Fruit fly (Drosophila melanogaster) S2 (cell line): Measurements from ENCODE around the gene CG9953.

Experiments
- CG8478 ChIP-seq: fragments of >200 bp; optimal IDR thresholded peaks from 2 replicates; lab custom pipeline; 2018
- CTCF ChIP-seq, 2 experiments: fragments of >200 bp; optimal IDR thresholded peaks; 2 replicates each; lab custom pipeline; 2018

Gene CG9953

dm6 chr3L:6968961-6969814 lies at the start of gene CG9953, which contains the start of gene Mis12:
CG9953 (plus strand) TSS chr3L:6969658.
Mis12 (minus strand) TSS chr3L:6969048.
- no peak for TF ChIP-seq CG8478
- no peak for TF ChIP-seq CTCF (optimal IDR thresholded peaks at IDR 0.05; lab: Kevin White, UChicago)

- TF ChIP-seq CTCF (optimal IDR thresholded peaks at IDR 0.05; lab: Kevin White, UChicago) (peak in 1 of 2 experiments; percentile 28), CG8478 (no peak)
Measured at dm6 chr3L:6925843-6926242, 43.6 kb upstream of the CG9953 start.

DNA sequence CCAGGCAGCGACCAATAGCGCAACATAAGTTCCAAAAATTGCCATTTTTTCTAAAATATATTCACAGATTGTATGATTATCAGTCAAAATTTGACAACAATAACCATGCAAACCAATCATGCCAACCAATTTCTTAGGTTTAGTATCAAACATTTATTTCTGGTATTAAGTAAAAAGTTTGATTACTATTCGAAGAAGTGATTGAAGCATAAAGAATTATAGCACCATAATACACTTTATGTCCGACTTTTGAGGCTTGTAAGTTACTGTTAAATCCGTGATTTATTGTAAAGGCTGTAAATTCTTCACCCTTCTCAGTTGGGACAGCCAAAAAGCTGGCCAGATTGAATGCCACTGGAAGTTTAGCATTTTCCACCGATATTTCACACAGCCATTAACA lies 37.6 kb upstream of the CG9953 start, which contains the start of gene CG45413:
Gene CG45413 (minus strand): TSS at position 101 of the 400 bp plus-strand sequence.
- TF ChIP-seq CG8478: no peak
- no peak for TF ChIP-seq CTCF (optimal IDR thresholded peaks at IDR 0.05; lab: Kevin White, UChicago)

dm6 chr3L:6932626-6933025 lies 36.8 kb upstream of the CG9953 start, which contains the start of gene CG14820:
CG14820 (plus strand) TSS chr3L:6932926.
- no peak for TF ChIP-seq CG8478
- TF ChIP-seq CTCF (optimal IDR thresholded peaks at IDR 0.05; lab: Kevin White, UChicago): no peak

dm6 chr3L:6934799-6935318 lies 34.6 kb upstream of the CG9953 start:
- TF ChIP-seq CG8478: no peak
- TF ChIP-seq CTCF (optimal IDR thresholded peaks at IDR 0.05; lab: Kevin White, UChicago): no peak

DNA sequence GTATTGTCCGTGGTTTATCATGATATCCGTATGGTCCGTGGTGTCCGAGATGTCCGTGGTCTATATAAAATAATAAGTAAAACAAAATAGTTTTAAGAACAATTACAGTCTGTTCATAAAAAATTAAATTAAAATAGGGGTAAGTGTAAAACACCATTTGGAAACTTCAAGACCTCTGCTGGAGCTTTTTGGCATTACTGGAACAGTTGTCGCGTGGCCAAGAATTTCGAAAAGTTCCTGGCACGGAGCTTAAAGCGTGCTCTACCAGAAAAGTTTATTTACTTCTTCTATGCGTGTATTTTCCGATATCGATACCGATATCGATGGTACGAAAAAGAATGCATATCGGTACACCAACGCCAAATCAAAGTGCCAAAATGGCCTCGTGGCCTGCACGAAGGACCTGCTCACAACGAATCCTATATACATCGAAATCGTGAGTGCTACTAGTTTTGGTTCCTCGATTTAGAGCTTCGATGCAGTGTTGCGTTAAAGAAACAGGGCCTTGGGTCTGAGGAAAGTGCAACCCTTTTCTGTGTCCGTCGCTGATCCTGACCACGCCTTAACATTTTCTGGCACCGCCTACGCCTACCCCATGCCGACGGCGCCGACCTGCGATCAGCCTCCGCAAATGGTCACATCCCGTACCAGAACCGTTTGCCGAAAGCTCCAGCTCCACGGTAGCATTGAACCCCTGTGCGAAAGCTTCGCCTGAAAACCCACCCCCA lies 27.2 kb upstream of the CG9953 start:
- peak in 1 of 2 experiments; percentile 31 for TF ChIP-seq CTCF (optimal IDR thresholded peaks at IDR 0.05; lab: Kevin White, UChicago)
- no peak for TF ChIP-seq CG8478

dm6 chr3L:6942831-6943114 lies 26.7 kb upstream of the CG9953 start, which contains the start of gene tow:
tow (plus strand) TSS chr3L:6942856.
- TF ChIP-seq CTCF (optimal IDR thresholded peaks at IDR 0.05; lab: Kevin White, UChicago): no peak
- no peak for TF ChIP-seq CG8478

dm6 chr3L:6943204-6943947 lies 26.1 kb upstream of the CG9953 start:
- TF ChIP-seq CG8478: no peak
- no peak for TF ChIP-seq CTCF (optimal IDR thresholded peaks at IDR 0.05; lab: Kevin White, UChicago)

DNA sequence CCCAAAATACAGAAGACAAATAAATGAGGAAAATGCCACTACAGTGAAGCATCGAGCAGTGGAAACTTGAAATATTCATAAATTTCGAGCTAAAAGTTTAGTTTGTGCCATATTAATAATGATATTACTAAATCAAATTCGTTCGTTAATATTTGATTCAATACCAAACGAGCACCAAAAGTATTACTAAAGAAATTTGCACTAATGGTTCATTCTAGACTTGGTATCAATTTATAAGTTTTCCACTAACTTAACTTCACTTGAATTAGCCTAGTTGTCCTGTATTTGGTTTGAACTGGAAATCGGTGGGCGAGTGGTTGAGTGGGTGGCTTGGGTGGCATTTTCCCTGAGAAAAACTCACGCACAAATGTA lies 25.5 kb upstream of the CG9953 start:
- TF ChIP-seq CG8478 (no peak), CTCF (optimal IDR thresholded peaks at IDR 0.05; lab: Kevin White, UChicago) (no peak)

- TF ChIP-seq CG8478 (no peak), CTCF (optimal IDR thresholded peaks at IDR 0.05; lab: Kevin White, UChicago) (no peak)
Measured at dm6 chr3L:6945357-6945756, 24.1 kb upstream of the CG9953 start.

DNA sequence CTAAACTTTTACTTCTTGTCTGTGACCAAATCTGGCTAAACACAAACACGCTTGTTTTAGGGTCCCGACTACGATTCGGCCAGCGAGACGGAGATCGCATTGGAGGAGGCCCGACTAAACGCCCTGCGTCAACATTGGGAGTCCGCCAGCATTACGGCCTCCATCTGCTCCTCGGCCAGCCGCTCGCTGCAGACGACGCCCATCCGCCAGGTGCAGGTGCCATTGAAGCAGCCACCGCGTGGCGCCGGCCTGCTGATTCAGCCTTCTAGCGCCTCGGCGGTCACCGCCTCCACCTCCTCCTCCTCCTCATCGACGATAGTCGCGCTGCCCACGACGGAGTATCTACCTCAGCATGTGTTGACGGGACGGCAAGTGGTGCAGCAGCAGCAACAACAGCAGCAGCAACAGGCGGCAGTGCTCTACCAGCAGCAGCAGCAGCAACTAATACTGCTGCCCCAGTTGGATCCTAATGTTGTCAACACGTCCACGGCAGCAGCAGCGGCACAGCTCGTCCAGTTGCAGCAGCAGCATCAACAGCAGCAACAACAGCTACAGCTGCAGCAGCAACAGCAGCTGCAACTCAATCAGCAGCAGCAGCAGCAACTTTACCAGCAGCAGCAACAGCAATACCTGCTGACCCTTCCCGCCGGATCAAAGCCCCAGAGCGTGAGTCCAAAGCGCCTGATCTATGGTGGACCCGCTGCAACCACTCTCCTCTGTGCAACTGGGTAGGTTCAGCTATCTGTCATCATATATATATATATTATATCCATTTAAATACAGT lies 22.1 kb upstream of the CG9953 start:
- TF ChIP-seq CG8478 (no peak), CTCF (optimal IDR thresholded peaks at IDR 0.05; lab: Kevin White, UChicago) (no peak)

dm6 chr3L:6955254-6956229 lies 13.9 kb upstream of the CG9953 start, which contains the start of the genes CG10077 and CG9948:
CG10077 (minus strand) TSS chr3L:6955904.
CG9948 (plus strand) TSS chr3L:6955991.
- TF ChIP-seq CTCF (optimal IDR thresholded peaks at IDR 0.05; lab: Kevin White, UChicago) (no peak), CG8478 (no peak)

dm6 chr3L:6957753-6958420 lies 11.6 kb upstream of the CG9953 start, which contains the start of the genes Uqcc1 and Surf1:
Uqcc1 (minus strand) TSS chr3L:6958108.
Surf1 (plus strand) TSS chr3L:6958346.
- no peak for TF ChIP-seq CG8478
- no peak for TF ChIP-seq CTCF (optimal IDR thresholded peaks at IDR 0.05; lab: Kevin White, UChicago)
